Worm (Caenorhabditis elegans) whole organism, late embryonic: ENCODE measurements around the gene npr-17.

ENCODE experiments used
- C08G9.2 ChIP-seq: sonication (generic microtip); optimal IDR thresholded peaks from 2 replicates; lab custom pipeline; 2016; ENCODE audit warnings: mild to moderate bottlenecking, missing genetic modification characterization, moderate library complexity, missing compliant biosample characterization
- K02D7.2 ChIP-seq: sonication (generic microtip); optimal IDR thresholded peaks from 2 replicates; lab custom pipeline; 2017; ENCODE audit warnings: mild to moderate bottlenecking, missing genetic modification characterization, missing compliant biosample characterization
- Y22D7AL.16 ChIP-seq: sonication (generic microtip); optimal IDR thresholded peaks from 2 replicates; lab custom pipeline; 2016; ENCODE audit warnings: missing genetic modification characterization, missing compliant biosample characterization
- ama-1 ChIP-seq: fragments of 150-350 bp; optimal IDR thresholded peaks from 2 replicates; lab custom pipeline; 2014
- ceh-14 ChIP-seq: sonication (generic microtip); optimal IDR thresholded peaks from 2 replicates; lab custom pipeline; 2016; ENCODE audit warnings: missing genotype, missing genetic modification characterization, missing compliant biosample characterization
- ceh-19 ChIP-seq: fragments of 200-800 bp; sonication (Bioruptor generic); optimal IDR thresholded peaks from 2 replicates; lab custom pipeline; 2018; ENCODE audit warnings: mild to moderate bottlenecking, missing genetic modification characterization, missing compliant biosample characterization
- ceh-2 ChIP-seq: sonication (generic microtip); optimal IDR thresholded peaks from 2 replicates; lab custom pipeline; 2016; ENCODE audit warnings: missing genotype, missing genetic modification characterization, missing compliant biosample characterization
- ceh-24 ChIP-seq: sonication (generic microtip); optimal IDR thresholded peaks from 2 replicates; lab custom pipeline; 2016; ENCODE audit warnings: mild to moderate bottlenecking, missing genetic modification characterization, missing compliant biosample characterization
- ceh-31 ChIP-seq: sonication (generic microtip); optimal IDR thresholded peaks from 2 replicates; lab custom pipeline; 2016; ENCODE audit warnings: missing genetic modification characterization, missing compliant biosample characterization
- ceh-34 ChIP-seq: sonication (generic microtip); optimal IDR thresholded peaks from 2 replicates; lab custom pipeline; 2016; ENCODE audit warnings: mild to moderate bottlenecking, missing genetic modification characterization, missing compliant biosample characterization
- ceh-6 ChIP-seq: fragments of 200-800 bp; sonication (Bioruptor generic); optimal IDR thresholded peaks from 2 replicates; lab custom pipeline; 2018; ENCODE audit warnings: mild to moderate bottlenecking, missing genetic modification characterization, missing compliant biosample characterization
- che-1 ChIP-seq: sonication (generic microtip); optimal IDR thresholded peaks from 2 replicates; lab custom pipeline; 2016; ENCODE audit warnings: mild to moderate bottlenecking, missing genetic modification characterization, missing compliant biosample characterization
- dmd-4 ChIP-seq: sonication (generic microtip); optimal IDR thresholded peaks from 2 replicates; lab custom pipeline; 2016; ENCODE audit warnings: borderline replicate concordance, missing genetic modification characterization, missing compliant biosample characterization
- elt-4 ChIP-seq: sonication (generic microtip); optimal IDR thresholded peaks from 2 replicates; lab custom pipeline; 2016; ENCODE audit warnings: missing genetic modification characterization, missing compliant biosample characterization
- eyg-1 ChIP-seq: sonication (generic microtip); optimal IDR thresholded peaks from 2 replicates; lab custom pipeline; 2016; ENCODE audit warnings: missing genotype, missing genetic modification characterization, missing compliant biosample characterization
- fax-1 ChIP-seq: sonication (generic microtip); optimal IDR thresholded peaks from 2 replicates; lab custom pipeline; 2016; ENCODE audit warnings: missing genotype, missing genetic modification characterization, missing compliant biosample characterization
- fkh-10 ChIP-seq: fragments of 150-350 bp; optimal IDR thresholded peaks from 2 replicates; lab custom pipeline; 2014; ENCODE audit warnings: missing biosample characterization, missing genetic modification reagents, missing genetic modification characterization
- fkh-6 ChIP-seq: sonication (generic microtip); optimal IDR thresholded peaks from 2 replicates; lab custom pipeline; 2016; ENCODE audit warnings: missing genetic modification characterization, missing compliant biosample characterization
- hlh-15 ChIP-seq: sonication (generic microtip); optimal IDR thresholded peaks from 2 replicates; lab custom pipeline; 2016; ENCODE audit warnings: missing genetic modification characterization, missing compliant biosample characterization
- hlh-30 ChIP-seq: sonication (generic microtip); optimal IDR thresholded peaks from 2 replicates; lab custom pipeline; 2017; ENCODE audit warnings: antibody characterized with exemption, missing genetic modification characterization, missing compliant biosample characterization; ENCODE audit not compliant: insufficient read depth
- madf-2 ChIP-seq: sonication (generic microtip); optimal IDR thresholded peaks from 2 replicates; lab custom pipeline; 2017; ENCODE audit warnings: missing genetic modification characterization, missing compliant biosample characterization
- nfya-1 ChIP-seq: sonication (generic microtip); optimal IDR thresholded peaks from 2 replicates; lab custom pipeline; 2017; ENCODE audit warnings: missing genetic modification characterization, mild to moderate bottlenecking, missing compliant biosample characterization, antibody characterized with exemption, moderate library complexity
- nhr-11 ChIP-seq: fragments of 150-350 bp; optimal IDR thresholded peaks from 2 replicates; lab custom pipeline; 2014; ENCODE audit warnings: missing biosample characterization, missing genetic modification characterization
- npax-4 ChIP-seq: sonication (generic microtip); optimal IDR thresholded peaks from 2 replicates; lab custom pipeline; 2016; ENCODE audit warnings: missing genetic modification characterization, missing compliant biosample characterization
- odd-2 ChIP-seq: sonication (generic microtip); optimal IDR thresholded peaks from 2 replicates; lab custom pipeline; 2017; ENCODE audit warnings: antibody characterized with exemption, mild to moderate bottlenecking, missing genetic modification characterization, missing compliant biosample characterization
- pax-1 ChIP-seq: fragments of 150-350 bp; optimal IDR thresholded peaks from 2 replicates; lab custom pipeline; 2014; ENCODE audit warnings: missing biosample characterization, missing genetic modification characterization
- pha-2 ChIP-seq: sonication (generic microtip); optimal IDR thresholded peaks from 2 replicates; lab custom pipeline; 2017; ENCODE audit warnings: mild to moderate bottlenecking, missing genetic modification characterization, missing compliant biosample characterization
- pha-4 ChIP-seq: fragments of 150-350 bp; optimal IDR thresholded peaks from 2 replicates; lab custom pipeline; 2018; ENCODE audit warnings: missing biosample characterization, missing genetic modification reagents, missing genetic modification characterization
- pros-1 ChIP-seq: fragments of 150-350 bp; optimal IDR thresholded peaks from 2 replicates; lab custom pipeline; 2014; ENCODE audit warnings: missing biosample characterization, missing genetic modification reagents, missing genetic modification characterization
- sdc-2 ChIP-seq: sonication (generic microtip); optimal IDR thresholded peaks from 2 replicates; lab custom pipeline; 2016; ENCODE audit warnings: missing genotype, missing genetic modification characterization, missing compliant biosample characterization
- syd-9 ChIP-seq: sonication (generic microtip); optimal IDR thresholded peaks from 2 replicates; lab custom pipeline; 2016; ENCODE audit warnings: mild to moderate bottlenecking, missing genetic modification characterization, moderate library complexity, missing compliant biosample characterization
- ttx-3 ChIP-seq: sonication (generic microtip); optimal IDR thresholded peaks from 2 replicates; lab custom pipeline; 2016; ENCODE audit warnings: missing genetic modification reagents, missing genetic modification characterization, missing compliant biosample characterization
- unc-3 ChIP-seq, 2 experiments: fragments of 200-800 bp in 1 of 2; sonication (Bioruptor generic) in 1 of 2; sonication (generic microtip) in 1 of 2; conservative IDR thresholded peaks in 1 of 2; optimal IDR thresholded peaks in 1 of 2; 2 replicates each; pipeline versions ENCODE4 v1.3.6 to Lab custom; 2016 to 2022; ENCODE audit warnings: missing compliant biosample characterization in 2 of 2, missing genetic modification characterization in 2 of 2, missing genetic modification reagents in 1 of 2
- unc-42 ChIP-seq: sonication (generic microtip); optimal IDR thresholded peaks from 2 replicates; lab custom pipeline; 2016; ENCODE audit warnings: missing genotype, missing genetic modification characterization, missing compliant biosample characterization
- unc-55 ChIP-seq: sonication (generic microtip); optimal IDR thresholded peaks from 2 replicates; lab custom pipeline; 2017; ENCODE audit warnings: missing biosample characterization, missing genetic modification reagents, missing genetic modification characterization

npr-17 gene

DNA sequence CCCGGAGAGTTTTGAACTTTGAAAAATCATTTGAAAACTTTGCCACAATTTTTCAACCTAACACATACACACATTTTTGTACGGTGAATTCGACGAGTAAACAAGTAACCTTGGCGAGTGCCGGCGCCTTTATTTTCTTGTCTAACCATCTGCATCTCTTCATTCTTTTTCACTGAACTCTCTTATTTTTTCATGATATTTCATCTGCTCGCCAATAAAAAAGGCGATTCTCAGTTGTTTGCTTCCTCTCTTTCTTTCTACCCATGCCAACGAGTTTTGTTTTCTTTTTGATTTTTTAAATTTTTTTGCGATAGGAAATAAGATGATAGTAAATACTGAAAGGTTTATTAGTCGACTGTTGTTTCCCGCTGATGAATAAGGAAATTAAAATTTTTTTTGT, 17.5 kb downstream of the npr-17 start:
- TF ChIP-seq ceh-6 (GFP tag; lab: Kevin White, UChicago): no peak
- no peak for TF ChIP-seq nhr-11
- TF ChIP-seq fkh-6 (tag; lab: Kevin White, UChicago): no peak
- no peak for TF ChIP-seq ceh-31 (tag; lab: Kevin White, UChicago)
- TF ChIP-seq pros-1 (tag; lab: Kevin White, UChicago): no peak
- no peak for TF ChIP-seq hlh-15 (tag; lab: Kevin White, UChicago)
- no peak for TF ChIP-seq fkh-10
- TF ChIP-seq ama-1 (lab: Kevin White, UChicago): no peak
- TF ChIP-seq K02D7.2 (tag; lab: Kevin White, UChicago): no peak
- no peak for TF ChIP-seq elt-4 (tag; lab: Kevin White, UChicago)

DNA sequence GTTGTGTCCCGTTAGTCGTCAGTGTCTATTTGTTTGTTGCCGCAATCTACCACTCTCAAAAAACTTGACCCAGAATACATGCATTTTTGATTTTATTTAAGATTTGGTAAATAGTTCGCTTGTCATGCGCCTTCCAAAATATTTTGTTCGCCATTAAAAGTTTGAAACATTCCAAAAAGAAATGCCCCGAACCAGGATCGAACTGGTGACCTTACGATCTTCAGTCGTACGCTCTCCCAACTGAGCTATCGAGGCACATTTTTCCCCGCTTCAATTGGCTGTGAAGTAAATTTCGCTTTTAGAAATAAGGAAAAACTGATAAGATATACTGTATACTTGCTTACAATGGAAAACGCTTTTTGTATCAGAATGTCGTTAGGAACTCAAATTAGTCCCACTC, 18.0 kb downstream of the npr-17 start:
- no peak for TF ChIP-seq unc-42
- TF ChIP-seq hlh-30 (tag; lab: Kevin White, UChicago): no peak
- no peak for TF ChIP-seq ttx-3 (tag; lab: Kevin White, UChicago)
- TF ChIP-seq sdc-2 (tag; lab: Kevin White, UChicago): no peak
- no peak for TF ChIP-seq ceh-14
- no peak for TF ChIP-seq ceh-2 (tag; lab: Kevin White, UChicago)

DNA sequence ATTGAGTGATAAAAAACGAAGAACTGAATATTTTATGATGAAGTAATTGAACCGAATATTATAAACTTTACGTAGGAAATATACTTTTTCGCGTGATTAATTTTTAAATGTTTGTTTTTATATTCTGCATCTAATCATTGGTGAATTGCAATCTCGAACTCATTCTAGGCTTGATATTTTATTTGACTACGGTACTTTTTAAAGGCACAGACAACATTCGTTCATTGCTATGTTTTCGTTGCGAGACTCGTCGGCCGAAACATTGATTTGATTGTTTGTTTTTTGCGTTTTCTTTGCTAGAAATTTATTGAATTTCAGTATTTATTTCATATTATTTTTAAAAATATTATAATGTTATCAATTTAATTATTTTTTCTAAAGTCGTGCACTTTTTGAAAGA, 18.5 kb downstream of the npr-17 start, which contains the start of gene C06G4.4:
TSS of gene C06G4.4 (minus strand) at position 36 of the 400 bp plus-strand sequence.
- TF ChIP-seq fax-1 (no peak), eyg-1 (tag; lab: Kevin White, UChicago) (no peak), pros-1 (tag; lab: Kevin White, UChicago) (no peak), ceh-6 (GFP tag; lab: Kevin White, UChicago) (no peak), che-1 (tag; lab: Kevin White, UChicago) (no peak), ceh-24 (tag; lab: Kevin White, UChicago) (no peak), madf-2 (no peak), pha-2 (tag; lab: Kevin White, UChicago) (no peak), nfya-1 (tag; lab: Kevin White, UChicago) (no peak), sdc-2 (tag; lab: Kevin White, UChicago) (no peak), odd-2 (tag; lab: Kevin White, UChicago) (no peak)

DNA sequence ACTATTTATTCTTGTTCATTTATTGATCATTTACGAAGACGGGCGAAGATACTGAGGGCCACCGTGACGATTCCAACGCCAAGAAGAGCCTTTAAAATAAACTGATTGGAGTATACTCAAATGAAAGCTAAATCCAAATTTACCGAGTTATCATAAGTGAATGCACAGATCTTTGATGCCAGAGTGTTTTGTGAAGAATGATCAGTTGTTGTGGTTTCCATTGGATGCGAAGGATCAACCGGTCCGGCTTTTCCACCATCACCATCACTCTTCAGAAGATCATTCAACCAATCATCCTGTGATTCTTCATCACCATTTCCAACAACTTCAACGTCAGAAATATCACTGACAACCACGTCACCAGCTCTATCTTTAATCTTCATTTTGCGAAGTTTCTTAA, 19.0 kb downstream of the npr-17 start:
- no peak for TF ChIP-seq pax-1 (tag; lab: Kevin White, UChicago)
- TF ChIP-seq ceh-19 (GFP tag; lab: Kevin White, UChicago): no peak
- TF ChIP-seq ceh-34 (tag; lab: Kevin White, UChicago): no peak
- TF ChIP-seq ceh-31 (tag; lab: Kevin White, UChicago): no peak
- no peak for TF ChIP-seq hlh-15 (tag; lab: Kevin White, UChicago)
- TF ChIP-seq syd-9 (tag; lab: Kevin White, UChicago): no peak
- no peak for TF ChIP-seq unc-55 (GFP tag; lab: Kevin White, UChicago)
- no peak for TF ChIP-seq nfya-1 (tag; lab: Kevin White, UChicago)
- TF ChIP-seq Y22D7AL.16 (tag; lab: Kevin White, UChicago): no peak
- no peak for TF ChIP-seq pha-4 (tag; lab: Kevin White, UChicago)
- no peak for TF ChIP-seq C08G9.2 (tag; lab: Kevin White, UChicago)
- no peak for TF ChIP-seq fax-1
- TF ChIP-seq unc-3 (GFP tag; conservative IDR thresholded peaks at IDR 0.05; lab: Robert Waterston, UW): no peak
- no peak for TF ChIP-seq unc-3 (tag; optimal IDR thresholded peaks at IDR 0.05; lab: Kevin White, UChicago)
- TF ChIP-seq dmd-4 (tag; lab: Kevin White, UChicago): no peak
- no peak for TF ChIP-seq npax-4 (tag; lab: Kevin White, UChicago)
- TF ChIP-seq, all 69 proteins: peak for 0
